Fruit fly (Drosophila melanogaster): ENCODE measurements around the gene CG6321.

The CG6321 gene

dm6 chr3L:11074043-11074853, 13.2 kb upstream of the CG6321 start, which contains the start of the genes Pfdn2 and Noc1 (continued):
- TF ChIP-seq al (GFP tag; IDR thresholded peaks at IDR 0.05): peak; percentile 60; the same call in 1 of the 2 replicates
- TF ChIP-seq ranshi (GFP tag; IDR thresholded peaks at IDR 0.05): no peak
- TF ChIP-seq Taf1 (GFP tag; IDR thresholded peaks at IDR 0.05): no peak
- TF ChIP-seq tio (GFP tag; optimal IDR thresholded peaks at IDR 0.05): no peak
- TF ChIP-seq Lhr (GFP tag; optimal IDR thresholded peaks at IDR 0.05): no peak
- TF ChIP-seq Oaz (GFP tag; IDR thresholded peaks at IDR 0.05): no peak
- no peak for TF ChIP-seq nom (GFP tag; optimal IDR thresholded peaks at IDR 0.05)
- TF ChIP-seq cas (GFP tag; IDR thresholded peaks at IDR 0.05): 0 out of 2 replicates have a peak, but pooled peaks have one; percentile 7
- no peak for TF ChIP-seq Hey (tag; optimal IDR thresholded peaks at IDR 0.05)
- TF ChIP-seq CG1602 (GFP tag; optimal IDR thresholded peaks at IDR 0.05): peak; percentile 55
- TF ChIP-seq D19A (tag; optimal IDR thresholded peaks at IDR 0.05): no peak
- peak; percentile 41; the same call in 2 of the 3 replicates for TF ChIP-seq tgo (GFP tag; IDR thresholded peaks at IDR 0.05)
- no peak for TF ChIP-seq CG17802 (tag; optimal IDR thresholded peaks at IDR 0.05)
- TF ChIP-seq insv (GFP tag; optimal IDR thresholded peaks at IDR 0.05): no peak
- no peak for TF ChIP-seq knrl (GFP tag; IDR thresholded peaks at IDR 0.05; ENCODE audit: partially characterized antibody)
- TF ChIP-seq CG34376 (GFP tag; optimal IDR thresholded peaks at IDR 0.05): no peak
- no peak for TF ChIP-seq pho (GFP tag; optimal IDR thresholded peaks at IDR 0.05)
- peak; percentile 58 for TF ChIP-seq sug (tag; optimal IDR thresholded peaks at IDR 0.05)
- TF ChIP-seq CG9215 (GFP tag; IDR thresholded peaks at IDR 0.05): peak; percentile 39; the same call in 1 of the 2 replicates
- TF ChIP-seq HLHmδ (GFP tag; optimal IDR thresholded peaks at IDR 0.05): no peak
- no peak for TF ChIP-seq sim (GFP tag; IDR thresholded peaks at IDR 0.05)
- TF ChIP-seq trem (tag; optimal IDR thresholded peaks at IDR 0.05): no peak
- no peak for TF ChIP-seq ac (GFP tag; optimal IDR thresholded peaks at IDR 0.05)
- TF ChIP-seq CG10959 (GFP tag; IDR thresholded peaks at IDR 0.05): no peak
- no peak for TF ChIP-seq prd (optimal IDR thresholded peaks at IDR 0.05)
- TF ChIP-seq prd (GFP tag; IDR thresholded peaks at IDR 0.05): peak; percentile 67
- no peak for TF ChIP-seq gsb-n (tag; optimal IDR thresholded peaks at IDR 0.05)
- no peak for TF ChIP-seq gcm (GFP tag; optimal IDR thresholded peaks at IDR 0.05)
- no peak for TF ChIP-seq CG34224 (GFP tag; IDR thresholded peaks at IDR 0.05; ENCODE audit: partially characterized antibody)
- no peak for TF ChIP-seq CG6272 (GFP tag; IDR thresholded peaks at IDR 0.05)
- peak; percentile 5 for TF ChIP-seq CG6683 (GFP tag; optimal IDR thresholded peaks at IDR 0.05)
- peak; percentile 16 for TF ChIP-seq BEAF-32 (GFP tag; optimal IDR thresholded peaks at IDR 0.05)
- no peak for TF ChIP-seq CG10431 (GFP tag; optimal IDR thresholded peaks at IDR 0.05)
- peak in 1 of 2 experiments; percentile 38 for TF ChIP-seq Hr51 (GFP tag; optimal IDR thresholded peaks at IDR 0.05)
- TF ChIP-seq cad (GFP tag; optimal IDR thresholded peaks at IDR 0.05): no peak
- no peak for TF ChIP-seq CG1529 (GFP tag; optimal IDR thresholded peaks at IDR 0.05)
- TF ChIP-seq CG17912 (GFP tag; optimal IDR thresholded peaks at IDR 0.05): no peak
- no peak for TF ChIP-seq CG10565 (GFP tag; optimal IDR thresholded peaks at IDR 0.05)
- no peak for TF ChIP-seq CG4282 (GFP tag; optimal IDR thresholded peaks at IDR 0.05)
- TF ChIP-seq disco-r (GFP tag; optimal IDR thresholded peaks at IDR 0.05): no peak
- no peak for TF ChIP-seq NC2α (GFP tag; optimal IDR thresholded peaks at IDR 0.05)
- no peak for TF ChIP-seq CG18764 (GFP tag; optimal IDR thresholded peaks at IDR 0.05)
- TF ChIP-seq Deaf1 (tag; optimal IDR thresholded peaks at IDR 0.05): no peak
- peak; percentile 49; the same call in 1 of the 3 replicates for TF ChIP-seq CG11695 (GFP tag; IDR thresholded peaks at IDR 0.05)
- no peak for TF ChIP-seq CG5245 (GFP tag; optimal IDR thresholded peaks at IDR 0.05)
- no peak for TF ChIP-seq CG13287 (GFP tag; IDR thresholded peaks at IDR 0.05; ENCODE audit: partially characterized antibody)
- peak; percentile 52; the same call in 2 of the 3 replicates for TF ChIP-seq zfh1 (GFP tag; IDR thresholded peaks at IDR 0.05)
- no peak for TF ChIP-seq peb (GFP tag; IDR thresholded peaks at IDR 0.05)
- no peak for TF ChIP-seq Jarid2 (GFP tag; optimal IDR thresholded peaks at IDR 0.05)

Data from whole organism, embryonic.